Worm (Caenorhabditis elegans): ENCODE data around the gene ppm-1.A.

ppm-1.A gene

ce11 chrV:10529600-10529999, 6.6 kb downstream of the ppm-1.A start:
- TF ChIP-seq spr-1 (tag; optimal IDR thresholded peaks at IDR 0.05) = no peak
- TF ChIP-seq aha-1 (tag) = peak; percentile 90
- peak; percentile 31 for TF ChIP-seq nhr-28 (tag; optimal IDR thresholded peaks at IDR 0.05)

DNA sequence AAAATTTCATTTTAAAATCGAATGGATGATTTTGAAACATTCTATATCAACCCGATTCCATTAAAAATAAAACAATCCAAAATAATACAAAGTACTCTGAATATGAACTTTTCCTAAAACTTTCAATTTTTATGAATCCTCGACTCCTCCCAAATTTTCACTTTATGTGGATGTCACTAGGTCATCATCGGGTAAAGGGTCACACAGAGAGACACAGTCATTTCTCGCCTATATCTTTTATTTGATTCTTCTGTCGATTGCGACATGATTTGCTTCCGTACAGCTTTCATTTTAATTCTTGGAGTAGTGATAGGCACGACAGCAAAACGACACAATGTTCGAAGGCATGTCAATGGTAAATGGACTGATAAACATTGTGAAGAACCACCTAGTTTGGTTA, 7.7 kb downstream of the ppm-1.A start, which contains the start of gene F25D1.3:
TSS of gene F25D1.3 (plus strand) at position 225 of the 400 bp plus-strand sequence.
- no peak for TF ChIP-seq nhr-48 (tag; optimal IDR thresholded peaks at IDR 0.05)
- no peak for TF ChIP-seq egl-43 (GFP tag; IDR thresholded peaks at IDR 0.05)
- TF ChIP-seq T20F7.1 (GFP tag; optimal IDR thresholded peaks at IDR 0.05) = no peak
- no peak for TF ChIP-seq hif-1 (tag; optimal IDR thresholded peaks at IDR 0.05)
- TF ChIP-seq F26F4.8 (GFP tag; conservative IDR thresholded peaks at IDR 0.05) = no peak
- no peak for TF ChIP-seq nhr-42 (GFP tag; IDR thresholded peaks at IDR 0.05)

DNA sequence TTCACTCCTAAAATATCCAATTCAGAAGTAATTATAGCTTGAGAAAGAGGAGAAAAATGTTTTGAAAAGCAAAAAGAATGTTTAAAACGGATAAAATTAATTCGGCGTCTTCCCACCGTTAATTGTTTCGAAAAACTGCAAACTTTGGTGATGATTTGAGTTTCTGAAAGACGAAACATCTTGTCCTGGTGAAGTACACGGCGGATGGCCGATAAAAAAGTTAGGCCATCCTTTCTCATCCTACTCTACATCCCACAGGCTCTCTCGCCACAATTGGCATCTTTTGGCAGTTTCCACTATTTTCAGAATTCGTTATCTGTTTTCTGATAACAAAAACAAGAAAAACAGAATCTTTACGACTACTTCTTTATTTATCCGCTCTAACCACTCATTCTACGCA, 10.3 kb downstream of the ppm-1.A start, which contains the start of the genes C35A5.8 and hda-11:
TSS of gene C35A5.8 (minus strand) at position 7 of the 400 bp plus-strand sequence.
TSS of gene hda-11 (plus strand) at position 283 of the 400 bp plus-strand sequence.
- TF ChIP-seq saeg-2 (GFP tag; IDR thresholded peaks at IDR 0.05) (no peak), daf-19 (GFP tag; conservative IDR thresholded peaks at IDR 0.05) (no peak), ces-1 (GFP tag; optimal IDR thresholded peaks at IDR 0.05) (no peak), aha-1 (tag) (peak; percentile 42), gei-8 (GFP tag; optimal IDR thresholded peaks at IDR 0.05) (no peak), F37D6.2 (tag; optimal IDR thresholded peaks at IDR 0.05) (no peak), daf-16 (GFP tag; optimal IDR thresholded peaks at IDR 0.05) (no peak), daf-16 (tag; optimal IDR thresholded peaks at IDR 0.05) (no peak), dmd-6 (GFP tag; IDR thresholded peaks at IDR 0.05) (peak; percentile 61), nhr-11 (tag; optimal IDR thresholded peaks at IDR 0.05) (no peak), unc-62 (GFP tag; optimal IDR thresholded peaks at IDR 0.05 in 1 of 2) (peak in 1 of 2 experiments; percentile 92), unc-62 (tag; optimal IDR thresholded peaks at IDR 0.05) (no peak), Y75B8A.6 (GFP tag; IDR thresholded peaks at IDR 0.05) (no peak), zfp-2 (tag; optimal IDR thresholded peaks at IDR 0.05) (no peak), egl-43 (GFP tag; IDR thresholded peaks at IDR 0.05) (no peak), nhr-41 (GFP tag; IDR thresholded peaks at IDR 0.05) (no peak), R02D3.7 (tag; optimal IDR thresholded peaks at IDR 0.05) (no peak), zag-1 (tag; optimal IDR thresholded peaks at IDR 0.05) (no peak), set-16 (GFP tag; IDR thresholded peaks at IDR 0.05) (no peak), ctbp-1 (GFP tag; IDR thresholded peaks at IDR 0.05) (no peak), ceh-28 (tag; optimal IDR thresholded peaks at IDR 0.05) (no peak), lsy-2 (tag; optimal IDR thresholded peaks at IDR 0.05) (peak in 1 of 2 experiments; percentile 78), lin-13 (GFP tag; optimal IDR thresholded peaks at IDR 0.05) (no peak), mes-2 (tag; optimal IDR thresholded peaks at IDR 0.05; ENCODE audit: poor library complexity, severe bottlenecking) (peak; percentile 98), fkh-10 (GFP tag; optimal IDR thresholded peaks at IDR 0.05) (no peak), nhr-111 (GFP tag; optimal IDR thresholded peaks at IDR 0.05) (no peak), daf-12 (tag; optimal IDR thresholded peaks at IDR 0.05) (no peak), duxl-1 (tag; optimal IDR thresholded peaks at IDR 0.05; ENCODE audit: poor library complexity) (peak; percentile 71), mdl-1 (tag; optimal IDR thresholded peaks at IDR 0.05) (no peak), nhr-76 (tag; optimal IDR thresholded peaks at IDR 0.05) (no peak), ceh-44 (GFP tag; IDR thresholded peaks at IDR 0.05) (no peak), F26F4.8 (GFP tag; conservative IDR thresholded peaks at IDR 0.05) (no peak), ceh-62 (tag; optimal IDR thresholded peaks at IDR 0.05) (no peak), nhr-10 (tag; optimal IDR thresholded peaks at IDR 0.05) (no peak), zfp-3 (GFP tag; conservative IDR thresholded peaks at IDR 0.05) (peak; percentile 46; the same call in 1 of the 2 replicates), nhr-25 (tag; optimal IDR thresholded peaks at IDR 0.05; ENCODE audit: borderline replicate concordance, insufficient read depth) (peak; percentile 4), skn-1 (tag; optimal IDR thresholded peaks at IDR 0.05) (no peak), D1046.2 (GFP tag; IDR thresholded peaks at IDR 0.05) (0 out of 2 replicates have a peak, but pooled peaks have one; percentile 68), fos-1 (tag; optimal IDR thresholded peaks at IDR 0.05) (no peak), tra-1 (GFP tag; IDR thresholded peaks at IDR 0.05) (0 out of 2 replicates have a peak, but pooled peaks have one; percentile 50), nhr-48 (tag; optimal IDR thresholded peaks at IDR 0.05) (peak; percentile 31), vab-7 (GFP tag; IDR thresholded peaks at IDR 0.05) (no peak), unc-130 (GFP tag; optimal IDR thresholded peaks at IDR 0.05) (peak; percentile 74)

Measured in whole organism, L4 larva.